Fruit fly (Drosophila melanogaster) whole organism, embryonic: ENCODE data around the gene CG7366.

Experiments used
- B-H2 ChIP-seq: fragments of 200-800 bp; sonication (Bioruptor generic); optimal IDR thresholded peaks from 2 replicates; lab custom pipeline; 2018; ENCODE audit warnings: missing biosample characterization, mild to moderate bottlenecking, missing genetic modification characterization
- CG10267 ChIP-seq: fragments of 200-800 bp; sonication (Bioruptor generic); optimal IDR thresholded peaks from 2 replicates; lab custom pipeline; 2018; ENCODE audit warnings: missing biosample characterization, mild to moderate bottlenecking, missing genetic modification characterization, moderate library complexity
- CG10462 ChIP-seq: fragments of 200-800 bp; sonication (Bioruptor generic); optimal IDR thresholded peaks from 2 replicates; lab custom pipeline; 2016; ENCODE audit warnings: missing biosample characterization, missing genetic modification characterization
- CG10565 ChIP-seq: fragments of 200-800 bp; sonication (Bioruptor generic); optimal IDR thresholded peaks from 3 replicates; lab custom pipeline; 2016; ENCODE audit warnings: missing biosample characterization, mild to moderate bottlenecking, missing genetic modification characterization
- CG11093 ChIP-seq: fragments of 200-800 bp; sonication (Bioruptor generic); IDR thresholded peaks from 3 replicates; pipeline ENCODE4 v1.3.6; 2022; ENCODE audit warnings: missing biosample characterization, missing genetic modification characterization
- CG11560 ChIP-seq: fragments of 200-800 bp; sonication (Bioruptor generic); IDR thresholded peaks from 3 replicates; pipeline ENCODE4 v1.3.6; 2022; ENCODE audit warnings: missing biosample characterization, missing genetic modification characterization
- CG12659 ChIP-seq: fragments of 200-800 bp; sonication (Bioruptor generic); optimal IDR thresholded peaks from 3 replicates; lab custom pipeline; 2017; ENCODE audit warnings: mild to moderate bottlenecking, missing biosample characterization, missing genetic modification reagents, missing genetic modification characterization
- CG14860 ChIP-seq: fragments of 200-800 bp; sonication (Bioruptor generic); IDR thresholded peaks from 3 replicates; pipeline ENCODE4 v1.3.6; 2022; ENCODE audit warnings: missing biosample characterization, missing genetic modification characterization; ENCODE audit not compliant: partially characterized antibody
- CG15479 ChIP-seq: fragments of 200-800 bp; sonication (Bioruptor generic); optimal IDR thresholded peaks from 3 replicates; lab custom pipeline; 2019; ENCODE audit warnings: missing biosample characterization, mild to moderate bottlenecking, missing genetic modification characterization, moderate library complexity
- CG17186 ChIP-seq: fragments of 200-800 bp; sonication (Bioruptor generic); optimal IDR thresholded peaks from 3 replicates; lab custom pipeline; 2017; ENCODE audit warnings: missing biosample characterization, missing genetic modification reagents, missing genetic modification characterization
- CG2116 ChIP-seq: fragments of 200-800 bp; sonication (Bioruptor generic); optimal IDR thresholded peaks from 3 replicates; lab custom pipeline; 2018; ENCODE audit warnings: missing biosample characterization, mild to moderate bottlenecking, missing genetic modification characterization
- CG30431 ChIP-seq: fragments of 200-800 bp; sonication (Bioruptor generic); optimal IDR thresholded peaks from 2 replicates; lab custom pipeline; 2017; ENCODE audit warnings: missing biosample characterization, missing genetic modification characterization
- CG32532 ChIP-seq: fragments of 200-800 bp; sonication (Bioruptor generic); IDR thresholded peaks from 2 replicates; pipeline ENCODE4 v1.3.6; 2022; ENCODE audit warnings: missing biosample characterization, missing genetic modification characterization
- CG34422 ChIP-seq: fragments of 200-800 bp; sonication (Bioruptor generic); IDR thresholded peaks from 3 replicates; pipeline ENCODE4 v1.3.6; 2022; ENCODE audit warnings: missing biosample characterization, missing genetic modification characterization
- CG7963 ChIP-seq: fragments of 200-800 bp; sonication (Bioruptor generic); IDR thresholded peaks from 3 replicates; pipeline ENCODE4 v1.3.6; 2022; ENCODE audit warnings: missing biosample characterization, missing genetic modification characterization; ENCODE audit not compliant: partially characterized antibody
- CG8478 ChIP-seq: fragments of >200 bp; optimal IDR thresholded peaks from 2 replicates; lab custom pipeline; 2018
- CG9797 ChIP-seq: fragments of 200-800 bp; sonication (Bioruptor generic); optimal IDR thresholded peaks from 3 replicates; lab custom pipeline; 2018; ENCODE audit warnings: missing biosample characterization, mild to moderate bottlenecking, missing genetic modification characterization
- Chrac-16 ChIP-seq: fragments of 200-800 bp; sonication (Bioruptor generic); optimal IDR thresholded peaks from 3 replicates; lab custom pipeline; 2016; ENCODE audit warnings: missing biosample characterization, missing genetic modification characterization
- CkIIα-i1 ChIP-seq: fragments of 200-800 bp; sonication (Bioruptor generic); IDR thresholded peaks from 2 replicates; pipeline ENCODE4 v1.3.6; 2022; ENCODE audit warnings: missing biosample characterization, missing genetic modification characterization
- Deaf1 ChIP-seq: fragments of 200-800 bp; optimal IDR thresholded peaks from 3 replicates; lab custom pipeline; 2019; ENCODE audit warnings: missing biosample characterization, mild to moderate bottlenecking, missing genetic modification characterization, moderate library complexity
- Dip3 ChIP-seq: fragments of 200-800 bp; sonication (Bioruptor generic); optimal IDR thresholded peaks from 3 replicates; lab custom pipeline; 2016; ENCODE audit warnings: missing biosample characterization, missing genetic modification characterization
- E2f2 ChIP-seq: fragments of 200-800 bp; sonication (Bioruptor generic); IDR thresholded peaks from 2 replicates; pipeline ENCODE4 v1.3.6; 2022; ENCODE audit warnings: missing biosample characterization, missing genetic modification characterization
- Fer2 ChIP-seq: fragments of 200-800 bp; sonication (Bioruptor generic); optimal IDR thresholded peaks from 2 replicates; lab custom pipeline; 2018; ENCODE audit warnings: missing biosample characterization, mild to moderate bottlenecking, missing genetic modification characterization, moderate library complexity
- HLH4C ChIP-seq: fragments of 200-800 bp; sonication (Bioruptor generic); IDR thresholded peaks from 3 replicates; pipeline ENCODE4 v1.3.6; 2022; ENCODE audit warnings: missing biosample characterization, missing genetic modification characterization; ENCODE audit not compliant: partially characterized antibody
- Hr3 ChIP-seq: fragments of 200-800 bp; sonication (Bioruptor generic); optimal IDR thresholded peaks from 3 replicates; lab custom pipeline; 2016; ENCODE audit warnings: missing biosample characterization, missing genetic modification characterization
- Kr ChIP-seq: fragments of 200-800 bp; sonication (Bioruptor generic); optimal IDR thresholded peaks from 2 replicates; lab custom pipeline; 2017; ENCODE audit warnings: missing biosample characterization, mild to moderate bottlenecking, missing genetic modification characterization
- Lpt ChIP-seq: fragments of >200 bp; optimal IDR thresholded peaks from 2 replicates; lab custom pipeline; 2018; ENCODE audit warnings: missing biosample characterization, missing genetic modification characterization
- NK7.1 ChIP-seq: fragments of 200-800 bp; sonication (Bioruptor generic); optimal IDR thresholded peaks from 3 replicates; lab custom pipeline; 2016; ENCODE audit warnings: missing biosample characterization, missing genetic modification characterization
- Oli ChIP-seq: fragments of 200-800 bp; sonication (Bioruptor generic); optimal IDR thresholded peaks from 2 replicates; lab custom pipeline; 2018; ENCODE audit warnings: missing biosample characterization, mild to moderate bottlenecking, missing genetic modification characterization, moderate library complexity
- Opbp ChIP-seq: fragments of 200-800 bp; sonication (Bioruptor generic); IDR thresholded peaks from 3 replicates; pipeline ENCODE4 v1.3.6; 2022; ENCODE audit warnings: missing biosample characterization, missing genetic modification characterization; ENCODE audit not compliant: partially characterized antibody
- Scr ChIP-seq: fragments of 200-800 bp; sonication (Bioruptor generic); IDR thresholded peaks from 2 replicates; pipeline ENCODE4 v1.3.6; 2022; ENCODE audit warnings: missing biosample characterization, missing genetic modification characterization; ENCODE audit not compliant: partially characterized antibody
- Ssrp ChIP-seq: fragments of 200-800 bp; sonication (Bioruptor generic); optimal IDR thresholded peaks from 2 replicates; lab custom pipeline; 2018; ENCODE audit warnings: missing biosample characterization, mild to moderate bottlenecking, missing genetic modification characterization, moderate library complexity
- Xbp1 ChIP-seq: fragments of 200-800 bp; sonication (Bioruptor generic); optimal IDR thresholded peaks from 3 replicates; lab custom pipeline; 2016; ENCODE audit warnings: missing biosample characterization, mild to moderate bottlenecking, missing genetic modification characterization
- YL-1 ChIP-seq: fragments of 200-800 bp; sonication (Bioruptor generic); optimal IDR thresholded peaks from 3 replicates; lab custom pipeline; 2017; ENCODE audit warnings: missing biosample characterization, mild to moderate bottlenecking, missing genetic modification characterization
- dmrt11E ChIP-seq: fragments of 200-800 bp; sonication (Bioruptor generic); optimal IDR thresholded peaks from 3 replicates; lab custom pipeline; 2018; ENCODE audit warnings: missing biosample characterization, mild to moderate bottlenecking, missing genetic modification characterization, moderate library complexity
- esg ChIP-seq: fragments of 200-800 bp; sonication (Bioruptor generic); conservative IDR thresholded peaks from 2 replicates; pipeline ENCODE4 v1.3.6; 2022; ENCODE audit warnings: missing biosample characterization, missing genetic modification characterization
- ewg ChIP-seq: fragments of 200-800 bp; sonication (Bioruptor generic); optimal IDR thresholded peaks from 3 replicates; lab custom pipeline; 2017; ENCODE audit warnings: mild to moderate bottlenecking, missing biosample characterization, missing genetic modification reagents, missing genetic modification characterization
- eyg ChIP-seq: fragments of 200-800 bp; sonication (Bioruptor generic); optimal IDR thresholded peaks from 3 replicates; lab custom pipeline; 2016; ENCODE audit warnings: missing biosample characterization, missing genetic modification characterization
- klu ChIP-seq: fragments of 200-800 bp; sonication (Bioruptor generic); IDR thresholded peaks from 2 replicates; pipeline ENCODE4 v1.3.6; 2022; ENCODE audit warnings: missing biosample characterization, missing genetic modification characterization
- lbe ChIP-seq: fragments of 200-800 bp; sonication (Bioruptor generic); optimal IDR thresholded peaks from 2 replicates; lab custom pipeline; 2016; ENCODE audit warnings: missing biosample characterization, mild to moderate bottlenecking, missing genetic modification characterization
- onecut ChIP-seq: fragments of 200-800 bp; sonication (Bioruptor generic); IDR thresholded peaks from 2 replicates; pipeline ENCODE4 v1.3.6; 2022; ENCODE audit warnings: missing biosample characterization, missing genetic modification characterization
- otp ChIP-seq: fragments of 200-800 bp; sonication (Bioruptor generic); IDR thresholded peaks from 3 replicates; pipeline ENCODE4, ENCODE4 v1.3.6; 2022; ENCODE audit warnings: missing biosample characterization, missing genetic modification characterization
- pb ChIP-seq: fragments of 200-800 bp; sonication (Bioruptor generic); optimal IDR thresholded peaks from 3 replicates; lab custom pipeline; 2016; ENCODE audit warnings: missing biosample characterization, missing genetic modification characterization
- peb ChIP-seq: fragments of 200-800 bp; sonication (Bioruptor generic); IDR thresholded peaks from 2 replicates; pipeline ENCODE4 v1.3.6; 2022; ENCODE audit warnings: missing biosample characterization, missing genetic modification characterization
- ranshi ChIP-seq: fragments of 200-800 bp; sonication (Bioruptor generic); IDR thresholded peaks from 2 replicates; pipeline ENCODE4 v1.3.6; 2022; ENCODE audit warnings: missing biosample characterization, missing genetic modification characterization
- scrt ChIP-seq: fragments of 200-800 bp; sonication (Bioruptor generic); optimal IDR thresholded peaks from 2 replicates; lab custom pipeline; 2018; ENCODE audit warnings: missing biosample characterization, mild to moderate bottlenecking, missing genetic modification characterization, moderate library complexity
- sd ChIP-seq: fragments of 200-800 bp; sonication (Bioruptor generic); optimal IDR thresholded peaks from 3 replicates; lab custom pipeline; 2018; ENCODE audit warnings: missing biosample characterization, mild to moderate bottlenecking, missing genetic modification characterization, moderate library complexity
- sima ChIP-seq: fragments of 200-800 bp; sonication (Bioruptor generic); optimal IDR thresholded peaks from 2 replicates; lab custom pipeline; 2016; ENCODE audit warnings: missing biosample characterization, missing genetic modification characterization
- stc ChIP-seq: fragments of 200-800 bp; sonication (Bioruptor generic); IDR thresholded peaks from 2 replicates; pipeline ENCODE4 v1.3.6; 2022; ENCODE audit warnings: missing biosample characterization, missing genetic modification characterization
- tll ChIP-seq, 2 experiments: fragments of 200-800 bp in 1 of 2; fragments of >200 bp in 1 of 2; sonication (Bioruptor generic) in 1 of 2; optimal IDR thresholded peaks; 2 replicates each; lab custom pipeline; 2017 to 2019; ENCODE audit warnings: missing biosample characterization in 2 of 2, missing genetic modification characterization in 2 of 2, mild to moderate bottlenecking in 1 of 2, moderate library complexity in 1 of 2
- tup ChIP-seq: fragments of 200-800 bp; sonication (Bioruptor generic); optimal IDR thresholded peaks from 2 replicates; lab custom pipeline; 2016; ENCODE audit warnings: missing biosample characterization, mild to moderate bottlenecking, missing genetic modification characterization, moderate library complexity

CG7366 gene

dm6 chr3L:8191042-8191613 is 11.1 kb downstream of the CG7366 start, which contains the start of gene MED24 (continued):
- no peak for TF ChIP-seq CkIIα-i1 (GFP tag; lab: Robert Waterston, UW)
- no peak for TF ChIP-seq HLH4C (GFP tag; lab: Robert Waterston, UW)
- TF ChIP-seq CG10267 (tag; lab: Kevin White, UChicago), result peak; percentile 95
- TF ChIP-seq Scr, result no peak
- no peak for TF ChIP-seq tll (GFP tag; optimal IDR thresholded peaks at IDR 0.05; lab: Kevin White, UChicago)
- no peak for TF ChIP-seq ewg
- TF ChIP-seq Hr3 (GFP tag; lab: Kevin White, UChicago), result no peak
- TF ChIP-seq CG8478 (lab: Kevin White, UChicago), result no peak
- no peak for TF ChIP-seq Fer2 (tag; lab: Kevin White, UChicago)
- no peak for TF ChIP-seq tup (GFP tag; lab: Kevin White, UChicago)
- no peak for TF ChIP-seq pb (GFP tag; lab: Kevin White, UChicago)
- TF ChIP-seq CG10462 (GFP tag; lab: Kevin White, UChicago), result no peak
- TF ChIP-seq CG30431 (GFP tag; lab: Kevin White, UChicago), result no peak
- TF ChIP-seq Kr (GFP tag; lab: Kevin White, UChicago), result no peak
- peak; percentile 84 for TF ChIP-seq E2f2 (GFP tag; lab: Robert Waterston, UW)
- peak; percentile 46 for TF ChIP-seq CG12659 (GFP tag; lab: Kevin White, UChicago)
- TF ChIP-seq eyg, result no peak
- no peak for TF ChIP-seq CG10565 (GFP tag; lab: Kevin White, UChicago)
- TF ChIP-seq Xbp1 (GFP tag; lab: Kevin White, UChicago), result peak; percentile 1
- peak; percentile 42 for TF ChIP-seq CG9797 (GFP tag; lab: Kevin White, UChicago)
- TF ChIP-seq peb (GFP tag; lab: Robert Waterston, UW), result no peak
- TF ChIP-seq CG32532 (GFP tag; lab: Robert Waterston, UW), result no peak
- no peak for TF ChIP-seq Opbp (GFP tag; lab: Robert Waterston, UW)
- no peak for TF ChIP-seq esg (GFP tag; lab: Robert Waterston, UW)
- no peak for TF ChIP-seq Deaf1
- no peak for TF ChIP-seq sima (GFP tag; lab: Kevin White, UChicago)
- TF ChIP-seq CG34422, result no peak
- TF ChIP-seq klu (GFP tag; lab: Robert Waterston, UW), result no peak
- no peak for TF ChIP-seq otp (GFP tag; lab: Robert Waterston, UW)
- no peak for TF ChIP-seq sd (tag; lab: Kevin White, UChicago)
- TF ChIP-seq stc (GFP tag; lab: Robert Waterston, UW), result no peak
- TF ChIP-seq CG2116, result peak; percentile 55
- TF ChIP-seq dmrt11E (tag; lab: Kevin White, UChicago), result no peak
- no peak for TF ChIP-seq Chrac-16 (GFP tag; lab: Kevin White, UChicago)
- no peak for TF ChIP-seq Dip3
- TF ChIP-seq Lpt (GFP tag; lab: Kevin White, UChicago), result no peak
- no peak for TF ChIP-seq Ssrp
- TF ChIP-seq CG14860 (GFP tag; lab: Robert Waterston, UW), result no peak
- TF ChIP-seq B-H2 (GFP tag; lab: Kevin White, UChicago), result peak; percentile 16
- TF ChIP-seq CG11560 (tag; lab: Robert Waterston, UW), result no peak
- no peak for TF ChIP-seq CG17186 (GFP tag; lab: Kevin White, UChicago)
- no peak for TF ChIP-seq ranshi (GFP tag; lab: Robert Waterston, UW)
- TF ChIP-seq NK7.1 (GFP tag; lab: Kevin White, UChicago), result no peak
- no peak for TF ChIP-seq scrt (GFP tag; lab: Kevin White, UChicago)
- no peak for TF ChIP-seq Oli (tag; lab: Kevin White, UChicago)
- TF ChIP-seq onecut (GFP tag; lab: Robert Waterston, UW), result no peak
- TF ChIP-seq CG7963 (GFP tag; lab: Robert Waterston, UW), result no peak
- TF ChIP-seq lbe (GFP tag; lab: Kevin White, UChicago), result peak; percentile 15
- TF ChIP-seq YL-1 (GFP tag; lab: Kevin White, UChicago), result peak; percentile 22
- no peak for TF ChIP-seq CG11093 (GFP tag; lab: Robert Waterston, UW)
- no peak for TF ChIP-seq CG15479 (GFP tag; lab: Kevin White, UChicago)
